Worm (Caenorhabditis elegans) whole organism, mixed stage, embryonic: ENCODE measurements around the gene F49C5.16.

Experiments
- M03D4.4 ChIP-seq: sonication (generic microtip); optimal IDR thresholded peaks from 2 replicates; lab custom pipeline; 2017; ENCODE audit warnings: mild to moderate bottlenecking, missing genetic modification characterization, missing compliant biosample characterization
- bed-3 ChIP-seq: fragments of 200-800 bp; sonication (Bioruptor generic); optimal IDR thresholded peaks from 3 replicates; lab custom pipeline; 2018; ENCODE audit warnings: mild to moderate bottlenecking, missing genetic modification characterization, moderate library complexity, missing compliant biosample characterization
- blmp-1 ChIP-seq: fragments of 150-350 bp; optimal IDR thresholded peaks from 2 replicates; lab custom pipeline; 2014; ENCODE audit warnings: missing biosample characterization, missing genetic modification characterization
- ceh-39 ChIP-seq: fragments of 150-350 bp; optimal IDR thresholded peaks from 2 replicates; lab custom pipeline; 2014; ENCODE audit warnings: missing biosample characterization, missing genetic modification characterization
- ceh-43 ChIP-seq: fragments of 200-800 bp; sonication (Bioruptor generic); optimal IDR thresholded peaks from 2 replicates; lab custom pipeline; 2018; ENCODE audit warnings: mild to moderate bottlenecking, missing genetic modification characterization, moderate library complexity, missing compliant biosample characterization
- ceh-83 ChIP-seq: fragments of 200-800 bp; sonication (Bioruptor generic); optimal IDR thresholded peaks from 2 replicates; lab custom pipeline; 2018; ENCODE audit warnings: mild to moderate bottlenecking, missing genetic modification characterization, missing compliant biosample characterization
- ces-1 ChIP-seq: fragments of 150-350 bp; optimal IDR thresholded peaks from 2 replicates; lab custom pipeline; 2014; ENCODE audit warnings: missing biosample characterization, missing genetic modification reagents, missing genetic modification characterization
- cnd-1 ChIP-seq: fragments of 200-800 bp; sonication (Bioruptor generic); optimal IDR thresholded peaks from 2 replicates; lab custom pipeline; 2018; ENCODE audit warnings: mild to moderate bottlenecking, missing genetic modification characterization, missing compliant biosample characterization
- drap-1 ChIP-seq: fragments of 200-800 bp; sonication (Bioruptor generic); optimal IDR thresholded peaks from 3 replicates; lab custom pipeline; 2018; ENCODE audit warnings: mild to moderate bottlenecking, missing genetic modification characterization, missing compliant biosample characterization
- elt-1 ChIP-seq: sonication (generic microtip); optimal IDR thresholded peaks from 2 replicates; lab custom pipeline; 2017; ENCODE audit warnings: missing genetic modification characterization, mild to moderate bottlenecking, missing compliant biosample characterization, antibody characterized with exemption, moderate library complexity, borderline replicate concordance; ENCODE audit not compliant: insufficient read depth
- elt-3 ChIP-seq: fragments of 150-350 bp; optimal IDR thresholded peaks from 2 replicates; lab custom pipeline; 2014; ENCODE audit warnings: missing biosample characterization, missing genetic modification characterization
- flh-1 ChIP-seq: fragments of 200-800 bp; sonication (Bioruptor generic); optimal IDR thresholded peaks from 2 replicates; lab custom pipeline; 2018; ENCODE audit warnings: mild to moderate bottlenecking, missing genetic modification characterization, moderate library complexity, missing compliant biosample characterization
- ham-2 ChIP-seq: fragments of 200-800 bp; sonication (Bioruptor generic); optimal IDR thresholded peaks from 2 replicates; lab custom pipeline; 2018; ENCODE audit warnings: mild to moderate bottlenecking, missing genetic modification characterization, missing compliant biosample characterization
- hlh-1 ChIP-seq: fragments of 150-350 bp; optimal IDR thresholded peaks from 2 replicates; lab custom pipeline; 2014; ENCODE audit warnings: missing biosample characterization, missing genetic modification reagents, missing genetic modification characterization
- lin-13 ChIP-seq: fragments of 150-350 bp; optimal IDR thresholded peaks from 2 replicates; lab custom pipeline; 2014; ENCODE audit warnings: missing biosample characterization, missing genetic modification characterization
- lin-32 ChIP-seq: fragments of 200-800 bp; sonication (Bioruptor generic); optimal IDR thresholded peaks from 2 replicates; lab custom pipeline; 2018; ENCODE audit warnings: mild to moderate bottlenecking, missing genetic modification characterization, missing compliant biosample characterization
- mep-1 ChIP-seq: fragments of 150-350 bp; optimal IDR thresholded peaks from 2 replicates; lab custom pipeline; 2017; ENCODE audit warnings: missing biosample characterization, missing genetic modification reagents, missing genetic modification characterization, inconsistent platforms
- mls-2 ChIP-seq: sonication (generic microtip); optimal IDR thresholded peaks from 2 replicates; lab custom pipeline; 2016; ENCODE audit warnings: mild to moderate bottlenecking, missing genetic modification characterization, moderate library complexity, missing compliant biosample characterization
- nhr-12 ChIP-seq: fragments of 150-350 bp; optimal IDR thresholded peaks from 2 replicates; lab custom pipeline; 2014; ENCODE audit warnings: missing biosample characterization, missing genetic modification characterization
- nhr-237 ChIP-seq: fragments of 150-350 bp; optimal IDR thresholded peaks from 2 replicates; lab custom pipeline; 2014; ENCODE audit warnings: missing biosample characterization, missing genetic modification characterization
- nhr-28 ChIP-seq: fragments of 150-350 bp; optimal IDR thresholded peaks from 2 replicates; lab custom pipeline; 2014; ENCODE audit warnings: missing biosample characterization, missing genetic modification characterization
- nhr-76 ChIP-seq: sonication (generic microtip); optimal IDR thresholded peaks from 2 replicates; lab custom pipeline; 2017; ENCODE audit warnings: missing biosample characterization, missing genetic modification characterization
- sem-2 ChIP-seq: fragments of 200-800 bp; sonication (Bioruptor generic); optimal IDR thresholded peaks from 2 replicates; lab custom pipeline; 2018; ENCODE audit warnings: mild to moderate bottlenecking, missing genetic modification characterization, missing compliant biosample characterization
- snpc-4 ChIP-seq: fragments of 150-350 bp; optimal IDR thresholded peaks from 2 replicates; lab custom pipeline; 2014; ENCODE audit warnings: missing biosample characterization, missing genetic modification characterization
- sptf-1 ChIP-seq: sonication (generic microtip); optimal IDR thresholded peaks from 2 replicates; lab custom pipeline; 2017; ENCODE audit warnings: mild to moderate bottlenecking, missing genetic modification characterization, moderate library complexity, missing compliant biosample characterization
- tbx-8 ChIP-seq: fragments of 200-800 bp; sonication (Bioruptor generic); optimal IDR thresholded peaks from 2 replicates; lab custom pipeline; 2018; ENCODE audit warnings: mild to moderate bottlenecking, missing genetic modification characterization, moderate library complexity, missing compliant biosample characterization
- unc-39 ChIP-seq: fragments of 150-350 bp; optimal IDR thresholded peaks from 2 replicates; lab custom pipeline; 2014; ENCODE audit warnings: missing biosample characterization, missing genetic modification characterization
- unc-62 ChIP-seq: fragments of 150-350 bp; optimal IDR thresholded peaks from 2 replicates; lab custom pipeline; 2014; ENCODE audit warnings: missing biosample characterization, missing genetic modification reagents, missing genetic modification characterization
- ztf-11 ChIP-seq: fragments of 150-350 bp; optimal IDR thresholded peaks from 2 replicates; lab custom pipeline; 2014; ENCODE audit warnings: missing biosample characterization, missing genetic modification characterization

Gene F49C5.16

DNA sequence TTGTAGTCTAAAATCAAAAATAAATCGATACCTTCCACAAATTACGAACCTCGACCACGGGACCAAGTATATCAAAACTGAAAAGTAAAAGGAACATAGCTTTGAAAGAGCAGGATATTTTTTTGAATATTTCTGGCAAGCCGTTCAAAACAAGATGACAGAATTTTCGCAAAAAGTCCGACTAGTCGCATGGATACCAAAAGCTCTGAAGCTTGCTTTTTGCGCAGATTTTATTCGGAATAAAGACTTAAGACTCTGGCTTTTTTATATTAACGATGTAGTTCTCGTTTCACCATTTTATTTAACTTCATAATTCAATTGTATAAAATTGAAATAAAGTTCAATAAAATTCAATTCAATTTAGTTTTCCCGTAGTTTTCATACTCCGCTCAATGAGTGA, 25.9 kb downstream of the F49C5.16 start, which contains the start of gene Y38E10A.2:
Y38E10A.2 (minus strand) TSS at position 101 of the 400 bp plus-strand sequence.
- TF ChIP-seq cnd-1 (tag; lab: Kevin White, UChicago) = no peak
- no peak for TF ChIP-seq tbx-8 (GFP tag; lab: Kevin White, UChicago)
- TF ChIP-seq ceh-43 (GFP tag; lab: Kevin White, UChicago) = no peak
- TF ChIP-seq nhr-237 (tag; lab: Kevin White, UChicago) = no peak
- no peak for TF ChIP-seq ceh-39 (tag; lab: Kevin White, UChicago)
- TF ChIP-seq drap-1 (GFP tag; lab: Kevin White, UChicago) = no peak
- no peak for TF ChIP-seq mls-2 (tag; lab: Kevin White, UChicago)
- no peak for TF ChIP-seq sptf-1 (tag; lab: Kevin White, UChicago)
- no peak for TF ChIP-seq elt-3
- no peak for TF ChIP-seq unc-39 (tag; lab: Kevin White, UChicago)
- no peak for TF ChIP-seq nhr-12 (tag; lab: Kevin White, UChicago)
- TF ChIP-seq nhr-28 (tag; lab: Kevin White, UChicago) = no peak
- no peak for TF ChIP-seq bed-3
- no peak for TF ChIP-seq elt-1
- TF ChIP-seq snpc-4 (tag; lab: Kevin White, UChicago) = no peak
- TF ChIP-seq nhr-76 (tag; lab: Kevin White, UChicago) = no peak
- no peak for TF ChIP-seq flh-1 (GFP tag; lab: Kevin White, UChicago)
- TF ChIP-seq mep-1 = no peak

DNA sequence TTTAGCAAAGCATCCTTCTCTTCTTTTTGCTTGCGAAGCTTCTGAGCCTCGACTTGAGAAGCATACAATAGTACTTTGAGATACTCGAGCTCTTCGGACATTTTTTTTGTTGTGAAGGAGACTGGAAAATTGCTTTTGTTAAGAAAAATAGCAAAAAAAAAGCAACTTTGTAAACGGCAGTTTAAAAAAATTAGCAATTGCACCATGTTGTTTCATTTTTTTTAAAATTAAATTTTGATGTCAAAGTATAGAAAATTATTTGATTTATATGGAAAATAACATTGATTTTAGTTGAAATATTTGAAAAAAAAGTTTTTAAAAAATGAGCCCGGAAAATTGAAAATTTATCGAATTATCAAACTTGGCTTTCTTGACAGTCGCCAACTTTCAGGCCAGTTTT, 27.0 kb downstream of the F49C5.16 start, which contains the start of gene Y38E10A.3:
Y38E10A.3 (minus strand) TSS at position 101 of the 400 bp plus-strand sequence.
- no peak for TF ChIP-seq unc-62 (GFP tag; lab: Kevin White, UChicago)
- TF ChIP-seq ztf-11 = no peak
- TF ChIP-seq nhr-76 (tag; lab: Kevin White, UChicago) = no peak
- no peak for TF ChIP-seq cnd-1 (tag; lab: Kevin White, UChicago)
- TF ChIP-seq lin-32 = no peak
- no peak for TF ChIP-seq nhr-28 (tag; lab: Kevin White, UChicago)
- TF ChIP-seq bed-3 = no peak
- TF ChIP-seq flh-1 (GFP tag; lab: Kevin White, UChicago) = no peak
- TF ChIP-seq sem-2 (GFP tag; lab: Kevin White, UChicago) = no peak
- TF ChIP-seq lin-13 = no peak
- no peak for TF ChIP-seq ham-2
- TF ChIP-seq M03D4.4 (tag; lab: Kevin White, UChicago) = no peak
- no peak for TF ChIP-seq blmp-1 (tag; lab: Kevin White, UChicago)
- no peak for TF ChIP-seq mls-2 (tag; lab: Kevin White, UChicago)

DNA sequence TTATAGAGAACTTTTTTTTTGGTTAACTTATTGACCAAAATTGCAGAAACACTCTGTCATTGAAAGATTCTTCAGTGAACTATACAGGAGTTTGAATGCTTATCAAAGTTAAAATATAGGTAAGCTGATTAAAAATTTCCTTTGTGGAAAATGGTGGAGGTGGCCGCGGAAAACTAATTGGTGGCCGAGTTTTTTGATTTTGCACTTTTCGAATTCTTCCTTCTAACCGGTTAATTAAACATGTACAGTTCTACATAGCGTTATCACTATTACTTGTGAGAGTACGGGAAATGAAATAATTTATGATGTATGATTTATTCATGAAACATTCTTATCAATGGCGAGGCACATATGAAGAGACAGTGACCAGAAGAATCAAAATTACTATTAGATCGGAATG, 30.1 kb downstream of the F49C5.16 start, which contains the start of gene clec-8:
clec-8 (minus strand) TSS at position 308 of the 400 bp plus-strand sequence.
- TF ChIP-seq unc-39 (tag; lab: Kevin White, UChicago) = no peak
- TF ChIP-seq nhr-76 (tag; lab: Kevin White, UChicago) = no peak
- no peak for TF ChIP-seq ces-1 (GFP tag; lab: Kevin White, UChicago)
- TF ChIP-seq hlh-1 = no peak
- TF ChIP-seq ztf-11 = no peak
- no peak for TF ChIP-seq elt-1

DNA sequence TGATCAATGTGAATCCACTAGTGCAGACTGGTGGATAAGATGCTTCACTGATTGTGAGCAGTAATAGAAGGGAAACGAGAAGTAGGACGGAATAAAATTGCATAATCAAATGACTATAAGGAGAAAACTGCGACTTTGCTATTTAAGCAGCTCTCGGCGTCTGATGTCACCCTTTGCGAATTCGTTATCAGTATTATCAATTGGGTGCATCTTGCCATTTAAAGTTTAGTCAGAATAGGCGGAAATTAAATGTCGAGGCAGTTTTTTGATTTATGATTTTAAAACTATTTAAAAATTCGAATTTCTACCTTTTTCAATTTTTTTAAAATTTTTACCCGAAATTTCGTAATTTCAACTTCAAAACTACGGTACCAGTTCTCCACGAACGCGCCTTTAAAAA, 33.3 kb downstream of the F49C5.16 start, which contains the start of gene clec-4:
clec-4 (minus strand) TSS at position 162 of the 400 bp plus-strand sequence.
- no peak for TF ChIP-seq ceh-39 (tag; lab: Kevin White, UChicago)
- TF ChIP-seq unc-39 (tag; lab: Kevin White, UChicago) = no peak
- TF ChIP-seq lin-13 = no peak
- TF ChIP-seq mep-1 = no peak
- TF ChIP-seq sem-2 (GFP tag; lab: Kevin White, UChicago) = no peak
- no peak for TF ChIP-seq nhr-12 (tag; lab: Kevin White, UChicago)
- no peak for TF ChIP-seq ceh-83 (GFP tag; lab: Kevin White, UChicago)
- TF ChIP-seq elt-1 = no peak
- no peak for TF ChIP-seq mls-2 (tag; lab: Kevin White, UChicago)
- TF ChIP-seq ces-1 (GFP tag; lab: Kevin White, UChicago) = no peak
- no peak for TF ChIP-seq flh-1 (GFP tag; lab: Kevin White, UChicago)
- no peak for TF ChIP-seq ztf-11
- no peak for TF ChIP-seq ceh-43 (GFP tag; lab: Kevin White, UChicago)
